Worm (Caenorhabditis elegans) whole organism, L2 larva: ENCODE data around the gene F59A1.13.

Experiments used
- C34F6.9 ChIP-seq: fragments of 150-350 bp; optimal IDR thresholded peaks from 2 replicates; lab custom pipeline; 2014; ENCODE audit warnings: missing biosample characterization, missing genetic modification characterization
- F13H6.1 ChIP-seq: sonication (generic microtip); optimal IDR thresholded peaks from 2 replicates; lab custom pipeline; 2016; ENCODE audit warnings: missing genetic modification characterization, missing compliant biosample characterization
- R02D3.7 ChIP-seq: fragments of 150-350 bp; optimal IDR thresholded peaks from 2 replicates; lab custom pipeline; 2014; ENCODE audit warnings: missing biosample characterization, missing genetic modification characterization
- Y55F3AM.14 ChIP-seq: fragments of 200-800 bp; sonication (Bioruptor generic); optimal IDR thresholded peaks from 2 replicates; lab custom pipeline; 2018; ENCODE audit warnings: mild to moderate bottlenecking, missing genetic modification characterization, missing compliant biosample characterization
- aly-2 ChIP-seq: fragments of 150-350 bp; optimal IDR thresholded peaks from 2 replicates; lab custom pipeline; 2014; ENCODE audit warnings: missing biosample characterization, missing genetic modification characterization
- ceh-16 ChIP-seq: fragments of 150-350 bp; optimal IDR thresholded peaks from 2 replicates; lab custom pipeline; 2014; ENCODE audit warnings: missing biosample characterization, missing genetic modification characterization
- ceh-82 ChIP-seq: fragments of 150-350 bp; optimal IDR thresholded peaks from 2 replicates; lab custom pipeline; 2014; ENCODE audit warnings: missing biosample characterization, missing genetic modification characterization
- crh-2 ChIP-seq: sonication (generic microtip); optimal IDR thresholded peaks from 2 replicates; lab custom pipeline; 2017; ENCODE audit warnings: missing biosample characterization, missing genetic modification characterization
- dmd-4 ChIP-seq: sonication (generic microtip); optimal IDR thresholded peaks from 2 replicates; lab custom pipeline; 2017; ENCODE audit warnings: missing biosample characterization, missing genetic modification characterization
- egl-27 ChIP-seq: sonication (generic microtip); optimal IDR thresholded peaks from 3 replicates; lab custom pipeline; 2017; ENCODE audit warnings: missing biosample characterization, missing genetic modification reagents, missing genetic modification characterization
- elt-1 ChIP-seq: fragments of 150-350 bp; optimal IDR thresholded peaks from 2 replicates; lab custom pipeline; 2014; ENCODE audit warnings: missing biosample characterization, missing genetic modification characterization
- elt-3 ChIP-seq: sonication (generic microtip); optimal IDR thresholded peaks from 2 replicates; lab custom pipeline; 2017; ENCODE audit warnings: missing biosample characterization, missing genetic modification characterization
- fos-1 ChIP-seq: fragments of 150-350 bp; optimal IDR thresholded peaks from 2 replicates; lab custom pipeline; 2014; ENCODE audit warnings: missing biosample characterization, missing genetic modification characterization
- gmeb-1 ChIP-seq: fragments of 150-350 bp; optimal IDR thresholded peaks from 2 replicates; lab custom pipeline; 2014; ENCODE audit warnings: missing biosample characterization, missing genetic modification characterization
- lin-11 ChIP-seq: fragments of 150-350 bp; sonication (generic microtip); optimal IDR thresholded peaks from 2 replicates; lab custom pipeline; 2014; ENCODE audit warnings: missing biosample characterization, missing genetic modification characterization, inconsistent platforms, mixed read lengths
- lin-13 ChIP-seq: fragments of 150-350 bp; optimal IDR thresholded peaks from 2 replicates; lab custom pipeline; 2014; ENCODE audit warnings: missing biosample characterization, missing genetic modification reagents, missing genetic modification characterization
- lin-39 ChIP-seq: fragments of 150-350 bp; optimal IDR thresholded peaks from 2 replicates; lab custom pipeline; 2014; ENCODE audit warnings: missing biosample characterization, missing genetic modification reagents, missing genetic modification characterization
- lsy-2 ChIP-seq, 2 experiments: fragments of 150-350 bp in 1 of 2; sonication (generic microtip) in 1 of 2; optimal IDR thresholded peaks; 2 replicates each; lab custom pipeline; 2014 to 2017; ENCODE audit warnings: missing biosample characterization in 2 of 2, missing genetic modification characterization in 2 of 2
- mab-5 ChIP-seq: fragments of 150-350 bp; optimal IDR thresholded peaks from 2 replicates; lab custom pipeline; 2014; ENCODE audit warnings: missing biosample characterization, missing genetic modification characterization
- mdl-1 ChIP-seq, 2 experiments: fragments of 150-350 bp in 1 of 2; sonication (generic microtip) in 1 of 2; optimal IDR thresholded peaks; 2 replicates each; lab custom pipeline; 2017; ENCODE audit warnings: missing biosample characterization in 2 of 2, missing genetic modification characterization in 2 of 2
- nhr-12 ChIP-seq: fragments of 150-350 bp; optimal IDR thresholded peaks from 2 replicates; lab custom pipeline; 2014; ENCODE audit warnings: missing biosample characterization, missing genetic modification characterization
- nhr-129 ChIP-seq: fragments of 150-350 bp; optimal IDR thresholded peaks from 2 replicates; lab custom pipeline; 2014; ENCODE audit warnings: missing biosample characterization, missing genetic modification characterization
- nhr-23 ChIP-seq: fragments of 150-350 bp; optimal IDR thresholded peaks from 2 replicates; lab custom pipeline; 2014; ENCODE audit warnings: missing biosample characterization, missing genetic modification reagents, missing genetic modification characterization
- nhr-237 ChIP-seq: fragments of 150-350 bp; optimal IDR thresholded peaks from 2 replicates; lab custom pipeline; 2014; ENCODE audit warnings: missing biosample characterization, missing genetic modification characterization
- nhr-6 ChIP-seq: fragments of 150-350 bp; optimal IDR thresholded peaks from 2 replicates; lab custom pipeline; 2014; ENCODE audit warnings: missing biosample characterization, missing genetic modification characterization
- sem-4 ChIP-seq: fragments of 150-350 bp; optimal IDR thresholded peaks from 2 replicates; lab custom pipeline; 2014; ENCODE audit warnings: missing biosample characterization, missing genetic modification reagents, missing genetic modification characterization
- snpc-4 ChIP-seq: fragments of 150-350 bp; optimal IDR thresholded peaks from 2 replicates; lab custom pipeline; 2014; ENCODE audit warnings: missing biosample characterization, missing genetic modification characterization
- unc-39 ChIP-seq: fragments of 150-350 bp; optimal IDR thresholded peaks from 2 replicates; lab custom pipeline; 2014; ENCODE audit warnings: missing biosample characterization, missing genetic modification characterization
- unc-55 ChIP-seq: fragments of 150-350 bp; sonication (generic microtip); optimal IDR thresholded peaks from 3 replicates; lab custom pipeline; 2014; ENCODE audit warnings: missing biosample characterization, missing genetic modification reagents, missing genetic modification characterization
- unc-62 ChIP-seq: fragments of 150-350 bp; optimal IDR thresholded peaks from 2 replicates; lab custom pipeline; 2014; ENCODE audit warnings: missing biosample characterization, missing genetic modification reagents, missing genetic modification characterization
- zag-1 ChIP-seq: fragments of 150-350 bp; optimal IDR thresholded peaks from 2 replicates; lab custom pipeline; 2014; ENCODE audit warnings: missing biosample characterization, missing genetic modification characterization
- ztf-1 ChIP-seq: fragments of 200-800 bp; sonication (Bioruptor generic); conservative IDR thresholded peaks from 2 replicates; pipeline ENCODE4 v1.3.6; 2022; ENCODE audit warnings: missing genetic modification characterization, missing compliant biosample characterization
- ztf-11 ChIP-seq: sonication (generic microtip); optimal IDR thresholded peaks from 2 replicates; lab custom pipeline; 2017; ENCODE audit warnings: missing biosample characterization, missing genetic modification characterization

Gene F59A1.13

DNA sequence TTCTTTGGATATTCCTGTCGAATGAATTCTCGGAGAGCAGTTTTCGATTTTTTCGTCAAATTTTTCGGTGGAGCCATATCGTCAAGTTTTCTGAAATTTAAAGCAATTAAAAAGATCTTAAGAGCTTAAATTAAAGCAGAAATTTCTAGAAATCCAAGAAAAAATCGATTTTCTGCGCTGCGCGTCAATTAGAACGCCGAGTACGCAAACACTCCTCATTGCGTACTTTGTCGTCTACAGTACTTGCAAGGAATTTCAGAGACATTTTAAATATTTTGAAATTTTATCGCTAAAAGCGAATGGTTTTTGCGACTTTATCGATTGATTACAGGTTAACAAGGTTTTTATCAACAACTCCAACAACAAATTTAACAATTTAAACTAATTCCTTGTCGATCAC lies 35.6 kb downstream of the F59A1.13 start:
- TF ChIP-seq dmd-4 (tag; lab: Kevin White, UChicago) = no peak
- no peak for TF ChIP-seq fos-1 (tag; lab: Kevin White, UChicago)
- TF ChIP-seq ztf-1 (GFP tag; lab: Robert Waterston, UW) = no peak
- TF ChIP-seq mab-5 (tag; lab: Kevin White, UChicago) = no peak
- TF ChIP-seq unc-62 (GFP tag; lab: Kevin White, UChicago) = no peak
- no peak for TF ChIP-seq nhr-12 (tag; lab: Kevin White, UChicago)
- no peak for TF ChIP-seq nhr-237 (tag; lab: Kevin White, UChicago)
- no peak for TF ChIP-seq F13H6.1 (tag; lab: Kevin White, UChicago)
- no peak for TF ChIP-seq C34F6.9 (tag; lab: Kevin White, UChicago)
- TF ChIP-seq unc-39 (tag; lab: Kevin White, UChicago) = no peak
- no peak for TF ChIP-seq zag-1 (tag; lab: Kevin White, UChicago)
- no peak for TF ChIP-seq aly-2 (tag; lab: Kevin White, UChicago)
- TF ChIP-seq lsy-2 (tag; optimal IDR thresholded peaks at IDR 0.05; lab: Kevin White, UChicago) = no peak
- TF ChIP-seq lin-13 = no peak
- no peak for TF ChIP-seq ceh-16 (tag; lab: Kevin White, UChicago)
- TF ChIP-seq elt-3 (tag; lab: Kevin White, UChicago) = no peak
- no peak for TF ChIP-seq unc-55
- TF ChIP-seq R02D3.7 (tag; lab: Kevin White, UChicago) = no peak
- no peak for TF ChIP-seq nhr-6 (tag; lab: Kevin White, UChicago)
- no peak for TF ChIP-seq mdl-1 (tag; optimal IDR thresholded peaks at IDR 0.05; lab: Kevin White, UChicago)

DNA sequence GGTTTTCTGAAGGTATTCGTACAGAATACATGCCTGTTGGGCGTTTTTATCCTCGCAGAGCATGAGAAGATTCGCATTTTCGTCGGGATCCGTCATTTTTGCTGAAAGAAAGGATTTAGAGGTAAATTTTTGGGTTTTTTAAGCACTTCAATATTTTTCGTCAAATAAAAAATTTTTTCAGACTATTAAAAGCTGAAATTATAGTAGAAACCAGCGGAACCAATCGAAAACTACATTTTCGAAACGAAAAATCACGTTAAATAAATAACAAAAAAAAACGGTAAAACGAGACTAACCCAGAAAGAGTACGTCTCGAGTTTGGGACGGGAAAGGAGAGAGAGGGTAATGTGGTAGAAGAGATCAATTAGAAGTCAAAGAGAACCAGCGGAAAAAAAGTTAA lies 40.4 kb downstream of the F59A1.13 start, which contains the start of gene fbxa-192:
Gene fbxa-192, minus strand, starts transcription at position 101 of the 400 bp plus-strand sequence.
- TF ChIP-seq nhr-129 = no peak
- TF ChIP-seq lin-39 = no peak
- no peak for TF ChIP-seq Y55F3AM.14 (GFP tag; lab: Kevin White, UChicago)
- no peak for TF ChIP-seq ceh-16 (tag; lab: Kevin White, UChicago)
- no peak for TF ChIP-seq elt-1 (tag; lab: Kevin White, UChicago)
- no peak for TF ChIP-seq C34F6.9 (tag; lab: Kevin White, UChicago)
- no peak for TF ChIP-seq sem-4
- no peak for TF ChIP-seq dmd-4 (tag; lab: Kevin White, UChicago)
- no peak for TF ChIP-seq unc-39 (tag; lab: Kevin White, UChicago)
- TF ChIP-seq fos-1 (tag; lab: Kevin White, UChicago) = no peak
- TF ChIP-seq lin-11 = no peak
- TF ChIP-seq egl-27 (tag; lab: Kevin White, UChicago) = no peak
- TF ChIP-seq snpc-4 (tag; lab: Kevin White, UChicago) = no peak
- TF ChIP-seq nhr-23 (tag; lab: Kevin White, UChicago) = no peak
- no peak for TF ChIP-seq elt-3 (tag; lab: Kevin White, UChicago)
- TF ChIP-seq ceh-82 (tag; lab: Kevin White, UChicago) = no peak
- TF ChIP-seq gmeb-1 (tag; lab: Kevin White, UChicago) = no peak
- no peak for TF ChIP-seq crh-2 (tag; lab: Kevin White, UChicago)
- TF ChIP-seq ztf-11 (tag; lab: Kevin White, UChicago) = no peak
